Worm (Caenorhabditis elegans): ENCODE results near the gene inx-9.

Gene inx-9

ce11 chrIV:11636409-11636723, 39.8 kb upstream of the inx-9 start, which contains the start of gene F58B3.6:
F58B3.6 (plus strand) TSS chrIV:11636648.
- no peak for TF ChIP-seq zip-8 (tag; optimal IDR thresholded peaks at IDR 0.05)
- TF ChIP-seq nhr-28 (tag; optimal IDR thresholded peaks at IDR 0.05), result no peak
- TF ChIP-seq ham-2 (GFP tag; optimal IDR thresholded peaks at IDR 0.05), result no peak

DNA sequence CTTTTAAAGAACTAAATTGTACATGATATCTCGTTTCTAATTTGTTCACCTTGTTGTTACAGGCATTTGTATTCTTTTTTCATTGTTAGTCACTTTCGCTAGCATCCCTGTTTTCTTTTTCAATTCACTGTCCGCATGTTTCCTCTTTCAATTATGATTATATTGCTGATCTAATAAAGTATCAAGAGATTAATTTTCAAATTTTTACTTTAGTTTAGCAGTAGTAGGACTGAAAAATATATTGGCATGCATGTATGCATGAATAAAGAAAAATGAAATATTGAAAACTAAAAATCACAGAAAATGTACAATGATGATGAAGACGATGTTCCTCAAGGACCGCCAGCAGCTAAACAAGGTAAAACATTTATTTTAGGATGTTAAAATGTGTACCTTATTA, 38.1 kb upstream of the inx-9 start, which contains the start of gene rbm-17:
rbm-17 (plus strand) TSS at position 301 of the 400 bp plus-strand sequence.
- no peak for TF ChIP-seq mep-1 (tag; optimal IDR thresholded peaks at IDR 0.05)
- no peak for TF ChIP-seq mab-5 (tag; optimal IDR thresholded peaks at IDR 0.05)
- TF ChIP-seq nhr-28 (tag; optimal IDR thresholded peaks at IDR 0.05), result no peak
- TF ChIP-seq lsy-2 (tag; optimal IDR thresholded peaks at IDR 0.05), result no peak
- TF ChIP-seq zip-8 (tag; optimal IDR thresholded peaks at IDR 0.05), result no peak
- no peak for TF ChIP-seq ham-2 (GFP tag; optimal IDR thresholded peaks at IDR 0.05)
- no peak for TF ChIP-seq sem-2 (GFP tag; optimal IDR thresholded peaks at IDR 0.05)
- TF ChIP-seq snpc-4 (tag; optimal IDR thresholded peaks at IDR 0.05), result no peak
- TF ChIP-seq sptf-1 (tag; optimal IDR thresholded peaks at IDR 0.05), result no peak
- no peak for TF ChIP-seq unc-120 (tag; optimal IDR thresholded peaks at IDR 0.05; ENCODE audit: poor library complexity, severe bottlenecking)
- TF ChIP-seq ceh-39 (tag; optimal IDR thresholded peaks at IDR 0.05), result no peak
- TF ChIP-seq drap-1 (GFP tag; optimal IDR thresholded peaks at IDR 0.05), result no peak
- TF ChIP-seq M03D4.4 (tag; optimal IDR thresholded peaks at IDR 0.05), result no peak
- TF ChIP-seq blmp-1 (tag; optimal IDR thresholded peaks at IDR 0.05), result no peak

ce11 chrIV:11640915-11641314, 35.2 kb upstream of the inx-9 start, which contains the start of gene ttr-50:
ttr-50 (minus strand) TSS chrIV:11641015.
- TF ChIP-seq lsy-2 (tag; optimal IDR thresholded peaks at IDR 0.05), result no peak
- TF ChIP-seq ztf-11 (tag; optimal IDR thresholded peaks at IDR 0.05), result no peak
- TF ChIP-seq tbx-8 (GFP tag; optimal IDR thresholded peaks at IDR 0.05), result no peak
- TF ChIP-seq bed-3 (GFP tag; optimal IDR thresholded peaks at IDR 0.05), result no peak
- no peak for TF ChIP-seq sptf-1 (tag; optimal IDR thresholded peaks at IDR 0.05)
- no peak for TF ChIP-seq mab-5 (tag; optimal IDR thresholded peaks at IDR 0.05)
- no peak for TF ChIP-seq ham-2 (GFP tag; optimal IDR thresholded peaks at IDR 0.05)
- no peak for TF ChIP-seq nhr-12 (tag; optimal IDR thresholded peaks at IDR 0.05)
- no peak for TF ChIP-seq nhr-76 (tag; optimal IDR thresholded peaks at IDR 0.05)
- TF ChIP-seq hlh-1 (tag; optimal IDR thresholded peaks at IDR 0.05), result no peak
- TF ChIP-seq unc-120 (tag; optimal IDR thresholded peaks at IDR 0.05; ENCODE audit: poor library complexity, severe bottlenecking), result no peak
- no peak for TF ChIP-seq zip-8 (tag; optimal IDR thresholded peaks at IDR 0.05)
- no peak for TF ChIP-seq ceh-83 (GFP tag; optimal IDR thresholded peaks at IDR 0.05)
- no peak for TF ChIP-seq cnd-1 (tag; optimal IDR thresholded peaks at IDR 0.05)
- no peak for TF ChIP-seq drap-1 (GFP tag; optimal IDR thresholded peaks at IDR 0.05)
- no peak for TF ChIP-seq unc-62 (GFP tag; optimal IDR thresholded peaks at IDR 0.05)

DNA sequence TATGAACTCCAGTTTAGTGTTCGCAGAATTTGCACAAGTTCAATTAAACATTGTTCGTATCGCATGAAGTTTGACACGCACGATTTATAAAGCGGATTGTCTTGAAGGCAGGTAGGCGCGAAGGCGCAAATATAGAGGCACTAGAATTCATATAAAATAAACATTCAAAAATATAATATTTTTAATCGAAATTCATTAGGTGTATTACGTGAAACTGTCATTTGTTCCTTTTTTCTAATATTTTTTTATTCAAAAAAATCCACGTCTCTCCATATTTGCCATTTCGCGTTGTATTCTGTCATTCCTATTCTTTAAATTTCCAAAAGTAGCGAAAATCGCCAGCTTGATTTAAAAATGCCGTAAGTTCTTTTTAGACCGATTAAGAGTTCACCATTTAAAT, 34.4 kb upstream of the inx-9 start, which contains the start of gene ZK809.1:
ZK809.1 (plus strand) TSS at position 301 of the 400 bp plus-strand sequence.
- TF ChIP-seq snpc-4 (tag; optimal IDR thresholded peaks at IDR 0.05) (no peak), sem-2 (GFP tag; optimal IDR thresholded peaks at IDR 0.05) (no peak), unc-120 (tag; optimal IDR thresholded peaks at IDR 0.05; ENCODE audit: poor library complexity, severe bottlenecking) (no peak), blmp-1 (tag; optimal IDR thresholded peaks at IDR 0.05) (no peak), cnd-1 (tag; optimal IDR thresholded peaks at IDR 0.05) (no peak), elt-1 (tag; optimal IDR thresholded peaks at IDR 0.05; ENCODE audit: borderline replicate concordance, insufficient read depth) (no peak), ztf-11 (tag; optimal IDR thresholded peaks at IDR 0.05) (no peak), nhr-76 (tag; optimal IDR thresholded peaks at IDR 0.05) (no peak), ceh-39 (tag; optimal IDR thresholded peaks at IDR 0.05) (no peak)

DNA sequence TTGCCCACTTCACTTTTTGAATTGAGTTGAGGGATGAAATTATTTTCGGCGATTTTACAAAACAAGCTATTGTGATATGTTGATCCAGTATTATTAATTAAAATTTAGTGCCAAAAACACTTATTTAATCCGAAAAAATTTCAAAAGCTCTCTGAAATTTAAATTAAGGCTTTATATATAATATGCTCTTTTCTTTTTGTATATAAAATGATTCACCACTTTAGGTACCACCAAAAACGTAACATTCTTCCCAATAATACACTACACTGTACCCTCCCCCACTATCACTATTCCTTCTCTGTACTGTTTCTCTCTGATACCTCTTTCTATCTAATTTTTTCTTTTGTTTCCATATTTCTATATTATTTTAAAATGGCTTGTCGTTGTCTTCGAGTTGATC, 32.3 kb upstream of the inx-9 start, which contains the start of gene prx-2:
prx-2 (plus strand) TSS at position 301 of the 400 bp plus-strand sequence.
- TF ChIP-seq nhr-2 (tag; optimal IDR thresholded peaks at IDR 0.05) (no peak), bed-3 (GFP tag; optimal IDR thresholded peaks at IDR 0.05) (no peak), nhr-76 (tag; optimal IDR thresholded peaks at IDR 0.05) (no peak), elt-3 (tag; optimal IDR thresholded peaks at IDR 0.05) (no peak), hlh-1 (tag; optimal IDR thresholded peaks at IDR 0.05) (no peak), nhr-237 (tag; optimal IDR thresholded peaks at IDR 0.05) (no peak), M03D4.4 (tag; optimal IDR thresholded peaks at IDR 0.05) (no peak), elt-1 (tag; optimal IDR thresholded peaks at IDR 0.05; ENCODE audit: borderline replicate concordance, insufficient read depth) (no peak), nhr-28 (tag; optimal IDR thresholded peaks at IDR 0.05) (no peak), zip-8 (tag; optimal IDR thresholded peaks at IDR 0.05) (no peak), mep-1 (tag; optimal IDR thresholded peaks at IDR 0.05) (no peak), nhr-12 (tag; optimal IDR thresholded peaks at IDR 0.05) (no peak), unc-39 (tag; optimal IDR thresholded peaks at IDR 0.05) (no peak), ham-2 (GFP tag; optimal IDR thresholded peaks at IDR 0.05) (no peak), ces-1 (GFP tag; optimal IDR thresholded peaks at IDR 0.05) (no peak), unc-120 (tag; optimal IDR thresholded peaks at IDR 0.05; ENCODE audit: poor library complexity, severe bottlenecking) (no peak), ceh-43 (GFP tag; optimal IDR thresholded peaks at IDR 0.05) (no peak)
